Worm (Caenorhabditis elegans) whole organism, young adult: ENCODE results near the gene T26A8.3.

ENCODE experiments used
- B0336.3 ChIP-seq: fragments of 200-800 bp; sonication (Bioruptor generic); IDR thresholded peaks from 2 replicates; pipeline ENCODE4 v1.3.6; 2022; ENCODE audit warnings: missing genetic modification characterization, missing compliant biosample characterization
- C06A6.2 ChIP-seq: fragments of 200-800 bp; sonication (Bioruptor generic); conservative IDR thresholded peaks from 2 replicates; pipeline ENCODE4 v1.3.6; 2022; ENCODE audit warnings: missing genetic modification characterization, missing compliant biosample characterization
- C17E4.6 ChIP-seq: fragments of 200-800 bp; sonication (Bioruptor generic); IDR thresholded peaks from 2 replicates; pipeline ENCODE4 v1.3.6; 2022; ENCODE audit warnings: missing genetic modification reagents, missing genetic modification characterization, missing compliant biosample characterization
- D2030.7 ChIP-seq: fragments of 200-800 bp; sonication (Bioruptor generic); IDR thresholded peaks from 2 replicates; pipeline ENCODE4 v1.3.6; 2022; ENCODE audit warnings: missing genetic modification reagents, missing genetic modification characterization, missing compliant biosample characterization
- F49E8.2 ChIP-seq: sonication (generic microtip); optimal IDR thresholded peaks from 3 replicates; lab custom pipeline; 2017; ENCODE audit warnings: missing genetic modification characterization, mild to moderate bottlenecking, missing compliant biosample characterization, antibody characterized with exemption, moderate library complexity; ENCODE audit not compliant: insufficient read depth
- F52B5.7 ChIP-seq: sonication (generic microtip); optimal IDR thresholded peaks from 2 replicates; lab custom pipeline; 2016; ENCODE audit warnings: mild to moderate bottlenecking, missing genetic modification characterization, missing compliant biosample characterization
- K11D2.4 ChIP-seq: fragments of 200-800 bp; sonication (Bioruptor generic); IDR thresholded peaks from 2 replicates; pipeline ENCODE4 v1.3.6; 2022; ENCODE audit warnings: missing genetic modification reagents, missing genetic modification characterization, missing compliant biosample characterization
- T26A5.8 ChIP-seq: sonication (generic microtip); optimal IDR thresholded peaks from 2 replicates; lab custom pipeline; 2016; ENCODE audit warnings: missing genetic modification characterization, missing compliant biosample characterization
- Y53F4B.3 ChIP-seq: fragments of 200-800 bp; sonication (Bioruptor generic); IDR thresholded peaks from 2 replicates; pipeline ENCODE4 v1.3.6; 2022; ENCODE audit warnings: missing genetic modification reagents, missing genetic modification characterization, missing compliant biosample characterization
- Y53G8AR.9 ChIP-seq: fragments of 200-800 bp; sonication (Bioruptor generic); conservative IDR thresholded peaks from 2 replicates; pipeline ENCODE4 v1.3.6; 2022; ENCODE audit warnings: missing genetic modification reagents, missing genetic modification characterization, missing compliant biosample characterization
- Y79H2A.3 ChIP-seq: fragments of 200-800 bp; sonication (Bioruptor generic); conservative IDR thresholded peaks from 2 replicates; pipeline ENCODE4 v1.3.6; 2022; ENCODE audit warnings: missing genetic modification reagents, missing genetic modification characterization, missing compliant biosample characterization
- ama-1 ChIP-seq, 3 experiments: fragments of 150-350 bp in 1 of 3; sonication (generic microtip) in 2 of 3; optimal IDR thresholded peaks; 2 replicates each; lab custom pipeline; 2014 to 2018; ENCODE audit warnings: missing biosample characterization in 2 of 3, missing genetic modification characterization in 2 of 3, missing genetic modification reagents in 2 of 3
- athp-1 ChIP-seq: sonication (generic microtip); optimal IDR thresholded peaks from 2 replicates; lab custom pipeline; 2017; ENCODE audit warnings: mild to moderate bottlenecking, missing genetic modification characterization, missing compliant biosample characterization
- attf-6 ChIP-seq: fragments of 200-800 bp; sonication (Bioruptor generic); IDR thresholded peaks from 2 replicates; pipeline ENCODE4 v1.3.6; 2022; ENCODE audit warnings: missing genetic modification reagents, missing genetic modification characterization, missing compliant biosample characterization
- bed-1 ChIP-seq: fragments of 200-800 bp; sonication (Bioruptor generic); IDR thresholded peaks from 2 replicates; pipeline ENCODE4 v1.3.6; 2022; ENCODE audit warnings: missing genetic modification reagents, missing genetic modification characterization, missing compliant biosample characterization
- ceh-100 ChIP-seq: fragments of 200-800 bp; sonication (Bioruptor generic); IDR thresholded peaks from 2 replicates; pipeline ENCODE4 v1.3.6; 2022; ENCODE audit warnings: missing genetic modification reagents, missing genetic modification characterization, missing compliant biosample characterization
- ceh-58 ChIP-seq: fragments of 200-800 bp; sonication (Bioruptor generic); IDR thresholded peaks from 2 replicates; pipeline ENCODE4 v1.3.6; 2022; ENCODE audit warnings: missing genetic modification characterization, missing compliant biosample characterization
- die-1 ChIP-seq: sonication (generic microtip); optimal IDR thresholded peaks from 2 replicates; lab custom pipeline; 2016; ENCODE audit warnings: missing genotype, mild to moderate bottlenecking, missing genetic modification characterization, missing compliant biosample characterization
- dpff-1 ChIP-seq: sonication (generic microtip); optimal IDR thresholded peaks from 2 replicates; lab custom pipeline; 2017; ENCODE audit warnings: mild to moderate bottlenecking, missing genetic modification characterization, missing compliant biosample characterization
- efl-1 ChIP-seq: fragments of 150-350 bp; optimal IDR thresholded peaks from 2 replicates; lab custom pipeline; 2014; ENCODE audit warnings: missing biosample characterization, missing genetic modification reagents, missing genetic modification characterization
- egl-44 ChIP-seq: fragments of 200-800 bp; sonication (Bioruptor generic); IDR thresholded peaks from 2 replicates; pipeline ENCODE4 v1.3.6; 2022; ENCODE audit warnings: missing genetic modification reagents, missing genetic modification characterization, missing compliant biosample characterization
- ekl-4 ChIP-seq: fragments of 200-800 bp; sonication (Bioruptor generic); IDR thresholded peaks from 2 replicates; pipeline ENCODE4 v1.3.6; 2022; ENCODE audit warnings: missing genetic modification reagents, missing genetic modification characterization, missing compliant biosample characterization
- him-1 ChIP-seq: sonication (generic microtip); optimal IDR thresholded peaks from 2 replicates; lab custom pipeline; 2016; ENCODE audit warnings: missing genotype, missing genetic modification reagents, missing genetic modification characterization, missing compliant biosample characterization
- lag-1 ChIP-seq: fragments of 200-800 bp; sonication (Bioruptor generic); IDR thresholded peaks from 2 replicates; pipeline ENCODE4 v1.3.6; 2022; ENCODE audit warnings: missing genetic modification reagents, missing genetic modification characterization, missing compliant biosample characterization
- let-607 ChIP-seq, 2 experiments: fragments of 200-800 bp in 1 of 2; sonication (Bioruptor generic) in 1 of 2; sonication (generic microtip) in 1 of 2; optimal IDR thresholded peaks; 2 replicates each; lab custom pipeline; 2016 to 2018; ENCODE audit warnings: mild to moderate bottlenecking in 2 of 2, missing compliant biosample characterization in 2 of 2, missing genetic modification characterization in 2 of 2, moderate library complexity in 2 of 2, missing genotype in 1 of 2
- lin-40 ChIP-seq: sonication (generic microtip); optimal IDR thresholded peaks from 2 replicates; lab custom pipeline; 2016; ENCODE audit warnings: missing genetic modification characterization, mild to moderate bottlenecking, missing compliant biosample characterization, missing genotype, missing genetic modification reagents
- lsl-1 ChIP-seq: fragments of 200-800 bp; sonication (Bioruptor generic); optimal IDR thresholded peaks from 2 replicates; lab custom pipeline; 2018; ENCODE audit warnings: mild to moderate bottlenecking, missing genetic modification characterization, moderate library complexity, missing compliant biosample characterization
- lsy-27 ChIP-seq: sonication (generic microtip); optimal IDR thresholded peaks from 2 replicates; lab custom pipeline; 2017; ENCODE audit warnings: missing genetic modification characterization, mild to moderate bottlenecking, missing compliant biosample characterization, antibody characterized with exemption, missing genotype, borderline replicate concordance; ENCODE audit not compliant: insufficient read depth
- madf-10 ChIP-seq: sonication (generic microtip); optimal IDR thresholded peaks from 2 replicates; lab custom pipeline; 2016; ENCODE audit warnings: mild to moderate bottlenecking, missing genetic modification characterization, missing compliant biosample characterization
- madf-6 ChIP-seq: fragments of 200-800 bp; sonication (Bioruptor generic); IDR thresholded peaks from 2 replicates; pipeline ENCODE4 v1.3.6; 2022; ENCODE audit warnings: missing genetic modification reagents, missing genetic modification characterization, missing compliant biosample characterization
- mcd-1 ChIP-seq: fragments of 200-800 bp; sonication (Bioruptor generic); IDR thresholded peaks from 2 replicates; pipeline ENCODE4 v1.3.6; 2022; ENCODE audit warnings: missing genetic modification reagents, missing genetic modification characterization, missing compliant biosample characterization
- mel-28 ChIP-seq: sonication (generic microtip); optimal IDR thresholded peaks from 2 replicates; lab custom pipeline; 2016; ENCODE audit warnings: borderline replicate concordance, mild to moderate bottlenecking, missing genetic modification characterization, missing compliant biosample characterization
- nfyb-1 ChIP-seq: fragments of 200-800 bp; sonication (Bioruptor generic); IDR thresholded peaks from 2 replicates; pipeline ENCODE4 v1.3.6; 2022; ENCODE audit warnings: missing genetic modification reagents, missing genetic modification characterization, missing compliant biosample characterization
- nhr-120 ChIP-seq: fragments of 200-800 bp; sonication (Bioruptor generic); IDR thresholded peaks from 2 replicates; pipeline ENCODE4 v1.3.6; 2022; ENCODE audit warnings: missing genetic modification characterization, missing compliant biosample characterization
- nhr-179 ChIP-seq: sonication (generic microtip); optimal IDR thresholded peaks from 2 replicates; lab custom pipeline; 2016; ENCODE audit warnings: mild to moderate bottlenecking, missing genetic modification characterization, missing compliant biosample characterization
- pbrm-1 ChIP-seq: fragments of 200-800 bp; sonication (Bioruptor generic); IDR thresholded peaks from 2 replicates; pipeline ENCODE4 v1.3.6; 2022; ENCODE audit warnings: missing genetic modification reagents, missing genetic modification characterization, missing compliant biosample characterization
- sdz-38 ChIP-seq: sonication (generic microtip); optimal IDR thresholded peaks from 2 replicates; lab custom pipeline; 2016; ENCODE audit warnings: missing genotype, missing genetic modification characterization, missing compliant biosample characterization
- snpc-1.3 ChIP-seq: sonication (generic microtip); optimal IDR thresholded peaks from 2 replicates; lab custom pipeline; 2017; ENCODE audit warnings: missing genetic modification characterization, mild to moderate bottlenecking, missing compliant biosample characterization, antibody characterized with exemption, moderate library complexity, missing genotype, missing genetic modification reagents; ENCODE audit not compliant: insufficient read depth
- snpc-3.4 ChIP-seq: sonication (generic microtip); optimal IDR thresholded peaks from 2 replicates; lab custom pipeline; 2017; ENCODE audit warnings: missing genetic modification characterization, mild to moderate bottlenecking, missing compliant biosample characterization, antibody characterized with exemption, moderate library complexity, missing genotype, missing genetic modification reagents
- somi-1 ChIP-seq: fragments of 200-800 bp; sonication (Bioruptor generic); optimal IDR thresholded peaks from 2 replicates; lab custom pipeline; 2018; ENCODE audit warnings: mild to moderate bottlenecking, missing genetic modification characterization, missing compliant biosample characterization
- tbx-9 ChIP-seq: sonication (generic microtip); optimal IDR thresholded peaks from 2 replicates; lab custom pipeline; 2016; ENCODE audit warnings: borderline replicate concordance, missing genetic modification characterization, inconsistent platforms, missing compliant biosample characterization
- unc-62 ChIP-seq: fragments of 150-350 bp; optimal IDR thresholded peaks from 2 replicates; lab custom pipeline; 2014; ENCODE audit warnings: missing biosample characterization, missing genetic modification reagents, missing genetic modification characterization
- xnd-1 ChIP-seq: sonication (generic microtip); optimal IDR thresholded peaks from 2 replicates; lab custom pipeline; 2016; ENCODE audit warnings: missing genotype, missing genetic modification reagents, missing genetic modification characterization, missing compliant biosample characterization
- zfh-2 ChIP-seq: fragments of 200-800 bp; sonication (Bioruptor generic); conservative IDR thresholded peaks from 2 replicates; pipeline ENCODE4 v1.3.6; 2022; ENCODE audit warnings: missing genetic modification reagents, missing genetic modification characterization, missing compliant biosample characterization
- ztf-18 ChIP-seq: sonication (generic microtip); optimal IDR thresholded peaks from 2 replicates; lab custom pipeline; 2016; ENCODE audit warnings: missing genotype, mild to moderate bottlenecking, missing genetic modification characterization, missing compliant biosample characterization
- ztf-25 ChIP-seq: fragments of 200-800 bp; sonication (Bioruptor generic); IDR thresholded peaks from 2 replicates; pipeline ENCODE4 v1.3.6; 2022; ENCODE audit warnings: missing genetic modification reagents, missing genetic modification characterization, missing compliant biosample characterization
- ztf-26 ChIP-seq: sonication (generic microtip); optimal IDR thresholded peaks from 2 replicates; lab custom pipeline; 2017; ENCODE audit warnings: missing genetic modification characterization, missing compliant biosample characterization
- ztf-6 ChIP-seq: fragments of 200-800 bp; sonication (Bioruptor generic); IDR thresholded peaks from 2 replicates; pipeline ENCODE4 v1.3.6; 2022; ENCODE audit warnings: missing genetic modification reagents, missing genetic modification characterization, missing compliant biosample characterization

The T26A8.3 gene

DNA sequence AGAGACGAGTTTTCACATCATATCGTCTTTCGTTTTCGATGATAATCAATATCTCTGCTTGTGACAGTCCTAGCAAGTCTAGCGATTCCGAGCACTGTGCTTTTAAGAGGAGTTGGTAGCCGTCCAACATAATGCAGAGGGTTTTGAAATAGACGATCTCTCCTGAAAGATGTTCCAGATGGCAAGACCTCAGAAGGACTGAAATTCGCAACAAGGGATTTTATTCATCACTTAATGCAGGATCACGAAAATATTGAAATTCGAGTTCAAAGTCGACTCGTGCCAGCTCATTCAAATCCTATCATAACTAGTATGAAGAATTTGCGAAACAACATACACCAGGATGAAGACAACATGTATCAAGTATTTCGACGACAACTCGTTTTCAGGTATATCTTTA, 48.9 kb downstream of the T26A8.3 start, which contains the start of gene D2096.7 (continued):
- TF ChIP-seq lag-1 (GFP tag; lab: Robert Waterston, UW) (no peak), K11D2.4 (0 out of 2 replicates have a peak, but pooled peaks have one; percentile 22), dpff-1 (peak; percentile 79), Y53G8AR.9 (peak; percentile 89), lsl-1 (GFP tag; lab: Kevin White, UChicago) (peak; percentile 64), ekl-4 (peak; percentile 92), nfyb-1 (GFP tag; lab: Robert Waterston, UW) (peak; percentile 82), ztf-6 (GFP tag; lab: Robert Waterston, UW) (no peak), mcd-1 (GFP tag; lab: Robert Waterston, UW) (peak; percentile 54; the same call in 1 of the 2 replicates), nhr-120 (GFP tag; lab: Robert Waterston, UW) (0 out of 2 replicates have a peak, but pooled peaks have one; percentile 55), F52B5.7 (tag; lab: Kevin White, UChicago) (peak; percentile 93), madf-6 (GFP tag; lab: Robert Waterston, UW) (peak; percentile 86), somi-1 (GFP tag; lab: Kevin White, UChicago) (no peak), pbrm-1 (GFP tag; lab: Robert Waterston, UW) (peak; percentile 87), D2030.7 (GFP tag; lab: Robert Waterston, UW) (peak; percentile 15; the same call in 1 of the 2 replicates), ceh-100 (peak; percentile 74), Y53F4B.3 (no peak), lsy-27 (tag; lab: Kevin White, UChicago) (no peak), bed-1 (peak; percentile 92), tbx-9 (tag; lab: Kevin White, UChicago) (peak; percentile 91), him-1 (peak; percentile 80), xnd-1 (tag; lab: Kevin White, UChicago) (peak; percentile 61), madf-10 (no peak), attf-6 (GFP tag; lab: Robert Waterston, UW) (peak; percentile 89), unc-62 (GFP tag; lab: Kevin White, UChicago) (no peak), ztf-26 (tag; lab: Kevin White, UChicago) (no peak), C17E4.6 (GFP tag; lab: Robert Waterston, UW) (peak; percentile 76), ztf-18 (tag; lab: Kevin White, UChicago) (peak; percentile 57), sdz-38 (tag; lab: Kevin White, UChicago) (no peak), nhr-179 (tag; lab: Kevin White, UChicago) (no peak), ama-1 (optimal IDR thresholded peaks at IDR 0.05; lab: Kevin White, UChicago) (peak; percentile 74), ama-1 (GFP tag; optimal IDR thresholded peaks at IDR 0.05; lab: Kevin White, UChicago) (peak; percentile 76 to 95), mel-28 (tag; lab: Kevin White, UChicago) (no peak), F49E8.2 (tag; lab: Kevin White, UChicago) (peak; percentile 95), egl-44 (GFP tag; lab: Robert Waterston, UW) (no peak; the same call in none of the 2 replicates), lin-40 (no peak), T26A5.8 (tag; lab: Kevin White, UChicago) (peak; percentile 93), snpc-3.4 (tag; lab: Kevin White, UChicago) (peak; percentile 2), B0336.3 (GFP tag; lab: Robert Waterston, UW) (peak; percentile 96), zfh-2 (GFP tag; lab: Robert Waterston, UW) (no peak), snpc-1.3 (tag; lab: Kevin White, UChicago) (peak; percentile 89), ztf-25 (GFP tag; lab: Robert Waterston, UW) (peak; percentile 79; the same call in 1 of the 2 replicates), ceh-58 (GFP tag; lab: Robert Waterston, UW) (peak; percentile 96; the same call in 1 of the 2 replicates), C06A6.2 (GFP tag; lab: Robert Waterston, UW) (no peak), let-607 (tag; optimal IDR thresholded peaks at IDR 0.05; lab: Kevin White, UChicago) (peak in 1 of 2 experiments; percentile 47), athp-1 (tag; lab: Kevin White, UChicago) (peak; percentile 92), Y79H2A.3 (peak; percentile 77), efl-1 (GFP tag; lab: Kevin White, UChicago) (no peak), die-1 (tag; lab: Kevin White, UChicago) (peak; percentile 78)
